Worm (Caenorhabditis elegans): ENCODE data around the gene T11B7.2.

T11B7.2 gene

DNA sequence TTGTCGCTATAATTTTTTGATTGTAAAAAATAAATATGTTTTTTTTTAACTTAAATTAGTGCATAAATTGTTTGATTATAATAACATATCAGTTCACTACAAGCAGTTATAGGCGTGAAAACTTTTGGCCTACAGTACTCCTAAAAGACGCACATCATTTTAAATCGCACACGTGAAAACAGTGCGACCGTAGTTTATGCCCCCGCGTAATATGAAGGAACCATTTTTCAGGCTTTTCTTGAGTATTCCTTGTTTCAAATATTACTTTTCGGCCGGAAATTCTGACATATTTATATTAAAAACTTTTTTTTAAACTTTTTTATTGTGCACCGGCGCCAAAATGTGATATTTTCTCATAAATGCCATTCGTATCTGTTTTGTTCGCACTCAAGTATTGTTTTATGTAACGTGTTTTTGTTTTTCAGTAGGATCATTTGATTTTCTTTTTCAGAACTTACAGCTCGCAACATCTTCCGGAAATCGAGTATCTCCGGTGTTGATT lies 44.2 kb upstream of the T11B7.2 start, which contains the start of gene oma-1 (continued):
- TF ChIP-seq ztf-25 (GFP tag; IDR thresholded peaks at IDR 0.05) (no peak), rcor-1 (GFP tag; IDR thresholded peaks at IDR 0.05) (peak; percentile 65; the same call in 1 of the 2 replicates), lin-35 (GFP tag; optimal IDR thresholded peaks at IDR 0.05) (peak in 1 of 3 experiments; percentile 64), tlf-1 (GFP tag; optimal IDR thresholded peaks at IDR 0.05) (peak; percentile 78), hsf-1 (GFP tag; IDR thresholded peaks at IDR 0.05) (no peak; the same call in 1 of the 2 replicates), ceh-40 (GFP tag; IDR thresholded peaks at IDR 0.05) (no peak), hmg-1.2 (GFP tag; IDR thresholded peaks at IDR 0.05) (no peak), B0336.3 (GFP tag; IDR thresholded peaks at IDR 0.05) (no peak), C17E4.6 (GFP tag; IDR thresholded peaks at IDR 0.05) (0 out of 2 replicates have a peak, but pooled peaks have one; percentile 14), xnd-1 (tag; optimal IDR thresholded peaks at IDR 0.05) (peak; percentile 95), pha-4 (tag; optimal IDR thresholded peaks at IDR 0.05) (no peak), snpc-4 (GFP tag; optimal IDR thresholded peaks at IDR 0.05) (no peak), snpc-4 (tag; optimal IDR thresholded peaks at IDR 0.05) (peak in 2 of 4 experiments; percentile 10 to 36), him-1 (tag; optimal IDR thresholded peaks at IDR 0.05) (no peak), lsl-1 (GFP tag; optimal IDR thresholded peaks at IDR 0.05) (peak; percentile 99), ztf-18 (tag; optimal IDR thresholded peaks at IDR 0.05) (peak; percentile 49), Y95B8A.8 (GFP tag; IDR thresholded peaks at IDR 0.05) (0 out of 2 replicates have a peak, but pooled peaks have one; percentile 41), F33H1.4 (GFP tag; IDR thresholded peaks at IDR 0.05) (peak; percentile 95), aptf-2 (GFP tag; conservative IDR thresholded peaks at IDR 0.05) (no peak)

DNA sequence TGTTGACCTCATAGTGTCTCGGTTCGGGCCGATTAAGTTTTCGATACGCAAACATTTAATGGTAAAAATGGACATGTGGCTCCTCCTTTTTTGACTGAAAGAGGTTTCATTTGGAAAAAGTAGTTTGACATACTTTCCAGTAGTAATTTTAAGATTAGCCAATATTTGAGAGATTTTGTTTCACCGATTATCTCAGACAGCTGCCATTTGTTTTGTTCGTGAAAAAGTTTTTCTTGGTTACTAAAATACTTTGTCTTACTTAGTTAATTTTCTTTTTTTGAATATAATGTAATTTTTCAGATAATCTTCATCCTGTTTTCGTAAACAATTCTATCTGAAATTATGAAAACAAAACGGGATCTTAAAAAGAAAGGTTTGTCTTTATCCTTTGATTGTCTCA lies 41.9 kb upstream of the T11B7.2 start, which contains the start of gene C09G9.5:
Gene C09G9.5 (plus strand): TSS at position 301 of the 400 bp plus-strand sequence.
- TF ChIP-seq pbrm-1 (GFP tag; IDR thresholded peaks at IDR 0.05) (no peak), lag-1 (GFP tag; IDR thresholded peaks at IDR 0.05) (no peak), madf-6 (GFP tag; IDR thresholded peaks at IDR 0.05) (no peak), ztf-6 (GFP tag; IDR thresholded peaks at IDR 0.05) (no peak), die-1 (tag; optimal IDR thresholded peaks at IDR 0.05) (no peak), madf-10 (tag; optimal IDR thresholded peaks at IDR 0.05) (no peak), nhr-27 (tag; optimal IDR thresholded peaks at IDR 0.05) (no peak), snpc-4 (GFP tag; optimal IDR thresholded peaks at IDR 0.05) (no peak), snpc-4 (tag; optimal IDR thresholded peaks at IDR 0.05) (no peak), Y53G8AR.9 (GFP tag; conservative IDR thresholded peaks at IDR 0.05) (no peak), ztf-22 (GFP tag; optimal IDR thresholded peaks at IDR 0.05) (no peak), Y67H2A.10 (GFP tag; conservative IDR thresholded peaks at IDR 0.05) (no peak), attf-5 (GFP tag; optimal IDR thresholded peaks at IDR 0.05) (no peak), tbx-9 (tag; optimal IDR thresholded peaks at IDR 0.05; ENCODE audit: borderline replicate concordance) (no peak), C06A6.2 (GFP tag; conservative IDR thresholded peaks at IDR 0.05) (no peak), sptf-2 (GFP tag; optimal IDR thresholded peaks at IDR 0.05) (no peak), sdz-38 (tag; optimal IDR thresholded peaks at IDR 0.05) (no peak), ekl-4 (GFP tag; IDR thresholded peaks at IDR 0.05) (no peak)

DNA sequence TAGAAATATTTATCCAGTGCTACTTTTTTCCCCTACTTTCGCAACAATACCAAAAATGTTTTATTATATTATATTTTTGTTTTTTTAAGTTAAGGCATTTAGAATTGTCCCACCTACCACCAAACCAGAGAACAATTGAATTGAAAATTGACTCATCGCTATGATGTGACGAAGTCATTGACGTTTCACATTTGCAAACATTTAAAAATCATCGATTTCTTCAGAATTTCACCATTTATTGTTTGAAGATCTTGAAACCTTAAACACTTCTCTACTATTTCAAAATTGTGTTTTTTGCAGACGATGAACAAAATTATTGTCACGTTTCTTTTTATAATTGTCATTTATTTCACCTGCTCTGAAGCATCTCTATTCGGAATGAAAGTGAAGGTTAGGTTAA lies 36.8 kb upstream of the T11B7.2 start, which contains the start of gene C09G9.8:
Gene C09G9.8 (plus strand): TSS at position 301 of the 400 bp plus-strand sequence.
- TF ChIP-seq F57C9.4 (tag; optimal IDR thresholded peaks at IDR 0.05): no peak
- no peak for TF ChIP-seq dpl-1 (GFP tag; optimal IDR thresholded peaks at IDR 0.05)
